Fruit fly (Drosophila melanogaster) whole organism, embryonic: ENCODE data around the gene CG32425.

Experiments used
- Hr78 ChIP-seq, 2 experiments: fragments of 200-800 bp in 1 of 2; fragments of >200 bp in 1 of 2; sonication (Bioruptor generic) in 1 of 2; optimal IDR thresholded peaks; 2 replicates each; lab custom pipeline; 2017 to 2019; ENCODE audit warnings: missing biosample characterization in 2 of 2, missing genetic modification characterization in 2 of 2, mild to moderate bottlenecking in 1 of 2, moderate library complexity in 1 of 2
- tin ChIP-seq: fragments of 200-800 bp; sonication (Bioruptor generic); optimal IDR thresholded peaks from 3 replicates; lab custom pipeline; 2016; ENCODE audit warnings: missing biosample characterization, missing genetic modification characterization

DNA sequence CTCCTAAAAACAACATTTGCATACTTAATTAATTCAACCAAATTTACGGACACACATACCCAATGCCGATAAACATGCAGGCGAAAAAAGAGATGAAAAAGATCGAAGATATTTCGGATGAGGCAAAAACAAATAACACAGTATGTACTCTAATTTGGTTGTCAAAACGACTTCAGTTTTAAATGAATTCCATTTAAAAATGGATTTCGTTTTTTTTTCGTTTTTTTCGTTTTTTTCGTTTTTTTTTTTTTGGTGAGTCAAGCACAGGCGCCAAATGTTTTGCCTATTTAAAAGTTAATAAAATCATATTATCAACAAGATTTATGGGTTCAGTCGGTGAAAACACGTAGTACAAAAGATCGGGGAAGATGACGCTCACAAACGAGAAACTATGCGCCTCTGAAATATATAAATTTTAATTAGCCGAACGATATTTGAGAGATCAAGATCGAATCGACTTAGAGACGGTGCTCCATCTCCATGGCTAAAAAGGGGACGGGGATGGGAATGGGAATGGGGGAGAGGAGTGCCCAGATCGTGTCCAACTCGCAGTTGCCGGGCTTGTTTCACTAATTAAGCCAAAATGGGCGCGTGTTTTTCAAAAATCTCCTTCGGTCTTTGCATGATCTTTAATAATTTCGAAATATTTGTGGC is 51.2 kb downstream of the CG32425 start:
- TF ChIP-seq Hr78 (GFP tag; optimal IDR thresholded peaks at IDR 0.05; lab: Kevin White, UChicago), result no peak
- no peak for TF ChIP-seq tin (GFP tag; lab: Kevin White, UChicago)
